Worm (Caenorhabditis elegans): ENCODE results near the gene F40G9.15.

ce11 chrIII:154168-154567, 28.0 kb upstream of the F40G9.15 start:
- TF ChIP-seq B0310.2 (tag; optimal IDR thresholded peaks at IDR 0.05) (no peak), tbx-11 (GFP tag; IDR thresholded peaks at IDR 0.05) (no peak), ama-1 (optimal IDR thresholded peaks at IDR 0.05) (no peak), tbx-37 (GFP tag; conservative IDR thresholded peaks at IDR 0.05) (no peak), pes-1 (GFP tag; IDR thresholded peaks at IDR 0.05) (no peak)

All from whole organism, early embryonic.